Worm (Caenorhabditis elegans): ENCODE results near the gene T05C7.5.

T05C7.5 gene

DNA sequence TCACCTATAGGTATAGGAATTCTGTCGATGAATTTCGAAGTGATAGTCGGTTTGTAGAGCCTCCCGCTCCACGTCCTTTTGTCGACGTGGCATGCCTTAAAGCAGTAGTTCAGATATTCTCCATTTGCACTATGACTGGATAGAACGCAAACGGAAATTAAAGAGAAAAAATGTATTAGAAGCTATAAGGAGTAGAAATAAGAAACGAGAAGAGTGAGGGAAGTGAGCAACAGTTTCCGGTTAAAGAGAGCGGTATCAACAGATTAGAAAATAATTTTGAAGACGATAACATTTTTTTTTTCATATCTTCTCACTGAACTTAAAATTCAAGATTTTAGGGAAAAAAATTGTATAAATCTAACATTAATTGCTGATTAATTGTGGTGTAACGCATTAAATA, 5.2 kb downstream of the T05C7.5 start, which contains the start of gene T05C7.4:
Gene T05C7.4 (minus strand): TSS at position 101 of the 400 bp plus-strand sequence.
- TF ChIP-seq him-1 (tag; optimal IDR thresholded peaks at IDR 0.05), result no peak
- no peak for TF ChIP-seq W03F9.2 (tag; optimal IDR thresholded peaks at IDR 0.05)
- TF ChIP-seq dao-5 (tag; optimal IDR thresholded peaks at IDR 0.05), result no peak

DNA sequence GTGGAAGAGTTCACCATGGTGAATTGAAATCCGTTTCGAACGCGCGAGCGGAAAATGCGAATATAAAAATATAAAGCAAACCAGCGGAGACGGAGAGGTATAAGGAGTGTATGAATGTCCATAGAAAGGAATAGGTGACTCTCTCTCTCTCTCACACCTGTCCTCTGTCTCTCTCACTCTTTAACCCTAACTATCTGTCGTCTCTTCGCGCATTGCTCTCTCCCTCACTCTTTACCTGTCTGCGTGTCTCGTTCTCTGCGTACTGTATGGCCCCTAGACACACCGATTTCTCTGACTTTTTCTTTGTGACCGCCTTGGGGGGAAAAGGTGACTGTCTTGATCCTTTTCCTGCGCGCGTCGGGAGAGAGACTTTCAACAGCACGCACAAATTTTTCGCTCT, 7.5 kb downstream of the T05C7.5 start:
- TF ChIP-seq him-1 (tag; optimal IDR thresholded peaks at IDR 0.05) (no peak), dao-5 (tag; optimal IDR thresholded peaks at IDR 0.05) (no peak), W03F9.2 (tag; optimal IDR thresholded peaks at IDR 0.05) (no peak)

DNA sequence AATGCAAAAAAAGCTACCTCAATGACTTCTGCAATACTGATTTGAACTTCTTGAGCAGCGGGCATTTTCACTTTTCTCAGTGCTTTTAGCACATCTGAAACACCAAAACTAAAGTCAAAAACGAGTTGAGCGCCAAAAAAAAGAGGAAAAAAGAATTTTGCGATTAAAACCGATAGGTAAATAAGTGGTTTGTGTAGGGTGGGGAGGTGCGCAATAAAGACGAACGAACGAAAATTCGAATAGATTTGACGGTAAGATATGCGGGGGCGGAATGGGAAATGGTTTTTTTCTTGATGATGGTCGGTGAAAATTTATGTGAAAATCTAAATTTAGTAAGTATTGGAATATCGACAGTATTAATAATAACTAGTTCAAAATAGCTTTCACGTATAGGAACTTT, 9.9 kb downstream of the T05C7.5 start, which contains the start of gene frm-5.1:
Gene frm-5.1 (minus strand): TSS at position 101 of the 400 bp plus-strand sequence.
- TF ChIP-seq him-1 (tag; optimal IDR thresholded peaks at IDR 0.05) (no peak), dao-5 (tag; optimal IDR thresholded peaks at IDR 0.05) (no peak), W03F9.2 (tag; optimal IDR thresholded peaks at IDR 0.05) (no peak)

Data from whole organism, L4/young adult.